Worm (Caenorhabditis elegans) whole organism, late embryonic: Measurements from ENCODE around the gene lact-3.

Experiments used
- ets-4 ChIP-seq: sonication (generic microtip); optimal IDR thresholded peaks from 2 replicates; lab custom pipeline; 2016; ENCODE audit warnings: missing genetic modification characterization, missing compliant biosample characterization
- tbx-2 ChIP-seq: sonication (generic microtip); optimal IDR thresholded peaks from 2 replicates; lab custom pipeline; 2016; ENCODE audit warnings: missing genetic modification characterization, missing compliant biosample characterization

ce11 chrII:10657632-10658108 is at the start of gene lact-3:
- TF ChIP-seq tbx-2 (no peak), ets-4 (tag; lab: Kevin White, UChicago) (no peak)
